Fruit fly (Drosophila melanogaster) whole organism, wandering third instar larva: ENCODE results near the gene qm.

Source experiments
- Abd-B ChIP-seq: fragments of >200 bp; optimal IDR thresholded peaks from 2 replicates; lab custom pipeline; 2017; ENCODE audit warnings: missing biosample characterization, missing genetic modification characterization
- CG9705 ChIP-seq: fragments of 200-800 bp; sonication (Bioruptor generic); optimal IDR thresholded peaks from 2 replicates; lab custom pipeline; 2018; ENCODE audit warnings: missing biosample characterization, mild to moderate bottlenecking, missing genetic modification characterization
- CrebA ChIP-seq: fragments of 200-800 bp; sonication (Bioruptor generic); optimal IDR thresholded peaks from 2 replicates; lab custom pipeline; 2016; ENCODE audit warnings: missing biosample characterization, mild to moderate bottlenecking, missing genetic modification characterization, borderline replicate concordance
- Dfd ChIP-seq: fragments of >200 bp; optimal IDR thresholded peaks from 2 replicates; lab custom pipeline; 2017; ENCODE audit warnings: missing biosample characterization, missing genetic modification characterization
- Dif ChIP-seq: fragments of 200-275, 200-300 bp; sonication (Bioruptor generic); optimal IDR thresholded peaks from 2 replicates; lab custom pipeline; 2018; ENCODE audit warnings: missing biosample characterization, missing genetic modification characterization; ENCODE audit not compliant: partially characterized antibody
- GATAd ChIP-seq: sonication (Bioruptor generic); optimal IDR thresholded peaks from 2 replicates; lab custom pipeline; 2016; ENCODE audit warnings: missing biosample characterization, missing genetic modification characterization
- HLH106 ChIP-seq: fragments of 200-800 bp; optimal IDR thresholded peaks from 3 replicates; lab custom pipeline; 2019; ENCODE audit warnings: missing biosample characterization, mild to moderate bottlenecking, missing genetic modification characterization, moderate library complexity
- Hnf4 ChIP-seq: fragments of 200-800 bp; sonication (Bioruptor generic); optimal IDR thresholded peaks from 2 replicates; lab custom pipeline; 2016; ENCODE audit warnings: missing biosample characterization, mild to moderate bottlenecking, missing genetic modification characterization
- Hr78 ChIP-seq: fragments of >200 bp; optimal IDR thresholded peaks from 2 replicates; lab custom pipeline; 2017; ENCODE audit warnings: missing biosample characterization, missing genetic modification characterization
- Jra ChIP-seq: sonication (Bioruptor generic); optimal IDR thresholded peaks from 2 replicates; lab custom pipeline; 2016; ENCODE audit warnings: missing biosample characterization, missing genetic modification characterization
- Mio ChIP-seq: sonication (Bioruptor generic); optimal IDR thresholded peaks from 2 replicates; lab custom pipeline; 2016; ENCODE audit warnings: missing biosample characterization, missing genetic modification characterization
- Myc ChIP-seq: fragments of >200 bp; optimal IDR thresholded peaks from 2 replicates; lab custom pipeline; 2017
- N ChIP-seq: fragments of >200 bp; optimal IDR thresholded peaks from 2 replicates; lab custom pipeline; 2018; ENCODE audit warnings: missing biosample characterization, missing external identifiers, missing genetic modification characterization
- OdsH ChIP-seq: fragments of 200-800 bp; sonication (Bioruptor generic); optimal IDR thresholded peaks from 2 replicates; lab custom pipeline; 2016; ENCODE audit warnings: missing biosample characterization, mild to moderate bottlenecking, missing genetic modification characterization
- Rel ChIP-seq, 2 experiments: fragments of 200-800 bp; sonication (Bioruptor generic) in 1 of 2; optimal IDR thresholded peaks; 2 replicates in 1 of 2; 3 replicates in 1 of 2; lab custom pipeline; 2016 to 2019; ENCODE audit warnings: mild to moderate bottlenecking in 2 of 2, missing biosample characterization in 2 of 2, missing genetic modification characterization in 2 of 2, moderate library complexity in 1 of 2
- Sp1 ChIP-seq: fragments of 200-800 bp; sonication (Bioruptor generic); optimal IDR thresholded peaks from 3 replicates; lab custom pipeline; 2019; ENCODE audit warnings: missing biosample characterization, mild to moderate bottlenecking, missing genetic modification characterization, moderate library complexity
- Vsx2 ChIP-seq: fragments of 200-300, 225-300 bp; sonication (Bioruptor generic); optimal IDR thresholded peaks from 2 replicates; lab custom pipeline; 2018; ENCODE audit warnings: missing biosample characterization, missing genetic modification characterization; ENCODE audit not compliant: partially characterized antibody
- br ChIP-seq: fragments of 200-800 bp; sonication (Bioruptor generic); optimal IDR thresholded peaks from 2 replicates; lab custom pipeline; 2016; ENCODE audit warnings: missing biosample characterization, missing genetic modification characterization
- brk ChIP-seq: fragments of 200-800 bp; sonication (Bioruptor generic); optimal IDR thresholded peaks from 2 replicates; lab custom pipeline; 2016; ENCODE audit warnings: missing biosample characterization, mild to moderate bottlenecking, missing genetic modification characterization
- dl ChIP-seq, 2 experiments: fragments of 175-275, 200-275 bp in 1 of 2; fragments of 200-275 bp in 1 of 2; sonication (Bioruptor generic); optimal IDR thresholded peaks; lab custom pipeline; 2018; ENCODE audit warnings: mild to moderate bottlenecking in 2 of 2, missing biosample characterization in 2 of 2, missing genetic modification characterization in 2 of 2, moderate library complexity in 2 of 2; ENCODE audit not compliant: partially characterized antibody in 2 of 2, insufficient read depth in 1 of 2
- dmrt93B ChIP-seq: fragments of 200-800 bp; sonication (Bioruptor generic); optimal IDR thresholded peaks from 2 replicates; lab custom pipeline; 2018; ENCODE audit warnings: missing biosample characterization, mild to moderate bottlenecking, missing genetic modification characterization
- ey ChIP-seq: fragments of 200-800 bp; sonication (Bioruptor generic); optimal IDR thresholded peaks from 2 replicates; lab custom pipeline; 2016; ENCODE audit warnings: missing biosample characterization, missing genetic modification characterization
- foxo ChIP-seq, 2 experiments: fragments of 200-800 bp; sonication (Bioruptor generic); optimal IDR thresholded peaks; 2 replicates in 1 of 2; 3 replicates in 1 of 2; lab custom pipeline; 2016 to 2017; ENCODE audit warnings: missing biosample characterization in 2 of 2, missing genetic modification characterization in 2 of 2
- fru ChIP-seq: fragments of 200-800 bp; sonication (Bioruptor generic); optimal IDR thresholded peaks from 3 replicates; lab custom pipeline; 2016; ENCODE audit warnings: missing biosample characterization, mild to moderate bottlenecking, missing genetic modification characterization
- h ChIP-seq: fragments of 200-800 bp; sonication (Bioruptor generic); optimal IDR thresholded peaks from 3 replicates; lab custom pipeline; 2016; ENCODE audit warnings: missing biosample characterization, mild to moderate bottlenecking, missing genetic modification characterization
- jim ChIP-seq: fragments of 175-275, 200-325 bp; sonication (Bioruptor generic); optimal IDR thresholded peaks from 2 replicates; lab custom pipeline; 2016; ENCODE audit warnings: missing biosample characterization, mild to moderate bottlenecking, missing genetic modification characterization
- lola ChIP-seq: fragments of >200 bp; optimal IDR thresholded peaks from 2 replicates; lab custom pipeline; 2017; ENCODE audit warnings: missing biosample characterization, missing genetic modification characterization
- pan ChIP-seq: fragments of >200 bp; optimal IDR thresholded peaks from 2 replicates; lab custom pipeline; 2017
- rgr ChIP-seq: fragments of 200-800 bp; sonication (Bioruptor generic); optimal IDR thresholded peaks from 3 replicates; lab custom pipeline; 2016; ENCODE audit warnings: missing biosample characterization, mild to moderate bottlenecking, missing genetic modification characterization
- sage ChIP-seq: fragments of 200-800 bp; sonication (Bioruptor generic); optimal IDR thresholded peaks from 2 replicates; lab custom pipeline; 2016; ENCODE audit warnings: missing biosample characterization, mild to moderate bottlenecking, missing genetic modification characterization
- sv ChIP-seq: fragments of 200-800 bp; sonication (Bioruptor generic); optimal IDR thresholded peaks from 3 replicates; lab custom pipeline; 2016; ENCODE audit warnings: missing biosample characterization, missing genetic modification characterization
- usp ChIP-seq: fragments of >200 bp; optimal IDR thresholded peaks from 2 replicates; lab custom pipeline; 2017; ENCODE audit warnings: missing biosample characterization, missing genetic modification characterization
- woc ChIP-seq: sonication (Bioruptor generic); optimal IDR thresholded peaks from 2 replicates; lab custom pipeline; 2016; ENCODE audit warnings: missing biosample characterization, mild to moderate bottlenecking, missing genetic modification characterization

qm gene

DNA sequence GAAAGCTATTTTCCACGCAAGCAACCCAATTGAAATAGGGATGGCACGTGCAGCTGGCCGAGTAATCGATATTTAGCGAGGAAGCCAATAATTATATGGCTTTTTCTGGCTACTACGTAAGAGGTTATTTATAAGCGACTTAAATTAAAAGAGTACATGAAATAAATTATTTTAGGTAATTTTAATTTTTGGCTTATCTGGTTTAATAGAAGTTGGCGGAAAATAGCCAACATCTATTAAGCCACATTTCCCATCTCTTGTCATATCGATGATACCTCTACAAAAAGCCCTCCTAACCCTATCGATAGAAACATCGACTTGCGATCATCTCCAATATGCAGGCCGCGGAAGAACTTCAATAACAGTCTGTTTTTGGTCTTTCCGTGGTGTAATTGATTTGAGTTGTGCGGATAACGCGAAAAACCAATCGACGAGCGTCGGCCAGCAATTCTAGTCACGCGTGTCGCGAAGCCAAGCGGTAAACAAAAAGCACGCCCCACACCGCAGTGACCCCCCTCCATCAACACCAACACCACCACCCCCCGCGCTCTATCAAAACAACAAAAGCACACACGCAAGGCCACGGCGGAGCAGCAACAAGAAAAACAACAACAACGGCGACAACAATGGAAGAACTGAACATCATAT, at the start of gene qm, which contains the start of gene Srp19:
qm (plus strand) TSS at position 330 of the 648 bp plus-strand sequence.
Srp19 (minus strand) TSS at position 51 of the 648 bp plus-strand sequence.
- peak; percentile 7 for TF ChIP-seq jim (GFP tag; lab: Kevin White, UChicago)
- peak; percentile 25 for TF ChIP-seq sv (GFP tag; lab: Kevin White, UChicago)
- TF ChIP-seq HLH106 (tag; lab: Kevin White, UChicago) = peak; percentile 24
- peak; percentile 12 for TF ChIP-seq OdsH (GFP tag; lab: Kevin White, UChicago)
- TF ChIP-seq dmrt93B (GFP tag; lab: Kevin White, UChicago) = no peak
- TF ChIP-seq Sp1 (GFP tag; lab: Kevin White, UChicago) = peak; percentile 55
- TF ChIP-seq pan (lab: Kevin White, UChicago) = no peak
- no peak for TF ChIP-seq Vsx2 (GFP tag; lab: Kevin White, UChicago)
- peak; percentile 69 for TF ChIP-seq Hnf4
- peak; percentile 66 for TF ChIP-seq Jra (GFP tag; lab: Kevin White, UChicago)
- TF ChIP-seq Dfd (GFP tag; lab: Kevin White, UChicago) = no peak
- TF ChIP-seq GATAd (GFP tag; lab: Kevin White, UChicago) = no peak
- peak; percentile 14 for TF ChIP-seq CG9705
- TF ChIP-seq Dif (GFP tag; lab: Kevin White, UChicago) = peak; percentile 23
- TF ChIP-seq rgr = peak; percentile 23
- no peak for TF ChIP-seq N (GFP tag; lab: Kevin White, UChicago)
- TF ChIP-seq woc (GFP tag; lab: Kevin White, UChicago) = peak; percentile 82
- TF ChIP-seq fru = peak; percentile 63
- TF ChIP-seq Rel (GFP tag; optimal IDR thresholded peaks at IDR 0.05; lab: Kevin White, UChicago) = no peak
- peak; percentile 90 for TF ChIP-seq Rel (tag; optimal IDR thresholded peaks at IDR 0.05; lab: Kevin White, UChicago)
- peak; percentile 50 for TF ChIP-seq br (GFP tag; lab: Kevin White, UChicago)
- TF ChIP-seq ey (GFP tag; lab: Kevin White, UChicago) = peak; percentile 42
- peak; percentile 87 for TF ChIP-seq Myc (lab: Kevin White, UChicago)
- peak; percentile 69 for TF ChIP-seq h (GFP tag; lab: Kevin White, UChicago)
- peak in 1 of 2 experiments; percentile 77 for TF ChIP-seq foxo (GFP tag; optimal IDR thresholded peaks at IDR 0.05; lab: Kevin White, UChicago)
- TF ChIP-seq, all 38 proteins: peak for 18

dm6 chr3L:7300660-7301059, 47.5 kb upstream of the qm start:
- TF ChIP-seq brk (GFP tag; lab: Kevin White, UChicago) (no peak), Mio (GFP tag; lab: Kevin White, UChicago) (no peak), jim (GFP tag; lab: Kevin White, UChicago) (no peak), Hr78 (GFP tag; lab: Kevin White, UChicago) (no peak), lola (GFP tag; lab: Kevin White, UChicago) (no peak), foxo (GFP tag; optimal IDR thresholded peaks at IDR 0.05; lab: Kevin White, UChicago) (no peak), woc (GFP tag; lab: Kevin White, UChicago) (no peak), Hnf4 (no peak), Abd-B (GFP tag; lab: Kevin White, UChicago) (no peak), dl (GFP tag; optimal IDR thresholded peaks at IDR 0.05; lab: Kevin White, UChicago; ENCODE audit: insufficient read depth in 1 of 2, partially characterized antibody in 2 of 2) (no peak), CrebA (GFP tag; lab: Kevin White, UChicago) (no peak), br (GFP tag; lab: Kevin White, UChicago) (no peak), Dfd (GFP tag; lab: Kevin White, UChicago) (no peak), N (GFP tag; lab: Kevin White, UChicago) (no peak), Vsx2 (GFP tag; lab: Kevin White, UChicago) (no peak), fru (no peak), ey (GFP tag; lab: Kevin White, UChicago) (no peak), rgr (no peak), HLH106 (tag; lab: Kevin White, UChicago) (no peak), sage (GFP tag; lab: Kevin White, UChicago) (no peak)

dm6 chr3L:7312754-7313153, 35.4 kb upstream of the qm start, which contains the start of gene unc-13-4A:
TSS of gene unc-13-4A (minus strand) at chr3L:7312896.
- TF ChIP-seq Abd-B (GFP tag; lab: Kevin White, UChicago) (no peak), br (GFP tag; lab: Kevin White, UChicago) (no peak), Vsx2 (GFP tag; lab: Kevin White, UChicago) (no peak), N (GFP tag; lab: Kevin White, UChicago) (no peak), usp (no peak), CG9705 (no peak)
